Fruit fly (Drosophila melanogaster): ENCODE measurements around the gene CG31128.

DNA sequence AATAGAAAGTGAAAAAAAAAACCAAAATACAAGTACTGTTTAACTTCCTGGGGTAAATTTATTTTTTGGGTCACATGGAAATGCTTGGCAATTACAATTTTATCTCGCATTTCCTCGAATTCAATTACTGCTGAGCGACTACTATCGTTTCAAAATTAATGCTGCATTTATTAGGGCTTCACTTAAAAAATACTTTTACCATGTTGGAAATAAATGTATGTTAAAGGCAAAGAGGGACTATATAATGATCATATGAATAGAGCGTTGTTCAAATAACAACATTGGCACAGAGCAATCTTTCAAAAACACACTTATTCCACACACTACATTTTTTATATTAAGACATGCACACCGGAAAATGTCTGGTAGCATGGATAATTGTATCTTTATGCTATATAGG, at the start of gene CG31128:
- no peak for TF ChIP-seq Taf1 (GFP tag; IDR thresholded peaks at IDR 0.05)
- TF ChIP-seq nom (GFP tag; optimal IDR thresholded peaks at IDR 0.05), result no peak
- TF ChIP-seq CG7556 (GFP tag; optimal IDR thresholded peaks at IDR 0.05), result no peak
- no peak for TF ChIP-seq peb (GFP tag; IDR thresholded peaks at IDR 0.05)
- no peak for TF ChIP-seq pan (optimal IDR thresholded peaks at IDR 0.05)
- TF ChIP-seq pan (GFP tag; optimal IDR thresholded peaks at IDR 0.05 in 1 of 2, IDR thresholded peaks at IDR 0.05 in 1 of 2), result no peak
- TF ChIP-seq CG4328 (GFP tag; optimal IDR thresholded peaks at IDR 0.05), result no peak
- no peak for TF ChIP-seq CG4617 (GFP tag; optimal IDR thresholded peaks at IDR 0.05; ENCODE audit: borderline replicate concordance)
- no peak for TF ChIP-seq Mad (GFP tag; optimal IDR thresholded peaks at IDR 0.05)
- TF ChIP-seq CG13123 (GFP tag; optimal IDR thresholded peaks at IDR 0.05), result no peak

Data from whole organism, embryonic.